Fruit fly (Drosophila melanogaster): ENCODE data around the gene RpL36.

DNA sequence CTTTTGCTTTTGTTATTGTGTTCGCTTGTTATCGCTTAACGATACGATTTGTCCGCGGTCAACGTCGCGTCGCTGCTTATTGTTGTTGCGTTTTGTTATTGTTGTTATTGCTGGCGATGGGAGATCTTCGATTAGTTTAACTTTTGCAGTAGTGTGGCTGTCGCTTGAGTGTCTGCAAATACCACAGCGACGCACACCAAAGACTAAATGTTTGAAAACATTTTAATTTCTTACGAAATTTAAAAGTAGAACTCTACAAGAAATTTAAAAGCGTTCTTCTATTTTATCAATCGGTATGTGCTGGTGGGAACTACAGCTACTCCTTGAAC lies 9.2 kb downstream of the RpL36 start, which contains the start of gene spdi:
- TF ChIP-seq Vsx2 (GFP tag; optimal IDR thresholded peaks at IDR 0.05; ENCODE audit: partially characterized antibody) (no peak), CG32264 (GFP tag; optimal IDR thresholded peaks at IDR 0.05) (no peak), brk (GFP tag; optimal IDR thresholded peaks at IDR 0.05) (no peak), pan (optimal IDR thresholded peaks at IDR 0.05) (no peak), psq (GFP tag; optimal IDR thresholded peaks at IDR 0.05) (no peak), fru (GFP tag; optimal IDR thresholded peaks at IDR 0.05) (no peak), Hnf4 (GFP tag; optimal IDR thresholded peaks at IDR 0.05) (no peak), foxo (GFP tag; optimal IDR thresholded peaks at IDR 0.05) (no peak)
